Fruit fly (Drosophila melanogaster): Measurements from ENCODE around the gene CG43248.
A peak's percentile ranks its signal among the peaks of the same experiment; 100 is the strongest.

CG43248 gene

dm6 chr3L:15533402-15534129 is 2.3 kb upstream of the CG43248 start (continued):
- TF ChIP-seq svp (GFP tag): peak; percentile 97
- TF ChIP-seq fkh (GFP tag; optimal IDR thresholded peaks at IDR 0.05): no peak
- TF ChIP-seq Blimp-1 (GFP tag; optimal IDR thresholded peaks at IDR 0.05): peak; percentile 52
- TF ChIP-seq spab (GFP tag; optimal IDR thresholded peaks at IDR 0.05): peak; percentile 55
- peak; percentile 72 for TF ChIP-seq fd59A (GFP tag; optimal IDR thresholded peaks at IDR 0.05)
- TF ChIP-seq CG1621 (tag; optimal IDR thresholded peaks at IDR 0.05): peak; percentile 54
- peak; percentile 75 for TF ChIP-seq CG8119 (GFP tag; IDR thresholded peaks at IDR 0.05)
- TF ChIP-seq CG10669 (GFP tag; optimal IDR thresholded peaks at IDR 0.05): peak; percentile 63
- TF ChIP-seq eg (GFP tag; IDR thresholded peaks at IDR 0.05): peak; percentile 39; the same call in 2 of the 3 replicates
- peak; percentile 24; the same call in 1 of the 2 replicates for TF ChIP-seq Gug (GFP tag; IDR thresholded peaks at IDR 0.05)
- TF ChIP-seq pdm3 (GFP tag; optimal IDR thresholded peaks at IDR 0.05): peak; percentile 78
- no peak for TF ChIP-seq Hr38 (GFP tag; optimal IDR thresholded peaks at IDR 0.05)
- peak; percentile 40 for TF ChIP-seq Sox15 (GFP tag; optimal IDR thresholded peaks at IDR 0.05)
- peak; percentile 20 for TF ChIP-seq CG4318 (GFP tag; optimal IDR thresholded peaks at IDR 0.05)
- TF ChIP-seq Lpt (GFP tag; optimal IDR thresholded peaks at IDR 0.05): peak; percentile 64
- peak; percentile 88 for TF ChIP-seq Sox14 (GFP tag; optimal IDR thresholded peaks at IDR 0.05)
- peak; percentile 72 for TF ChIP-seq Hr4 (GFP tag; optimal IDR thresholded peaks at IDR 0.05)
- peak; percentile 64 for TF ChIP-seq acj6 (GFP tag; optimal IDR thresholded peaks at IDR 0.05)
- TF ChIP-seq esn (GFP tag; optimal IDR thresholded peaks at IDR 0.05): peak; percentile 87
- peak; percentile 53 for TF ChIP-seq CG34406 (GFP tag; optimal IDR thresholded peaks at IDR 0.05)

dm6 chr3L:15532368-15533030 is 1.2 kb upstream of the CG43248 start:
- TF ChIP-seq fd85E (GFP tag; optimal IDR thresholded peaks at IDR 0.05) (no peak), Gug (GFP tag; IDR thresholded peaks at IDR 0.05) (peak; percentile 58), CG6163 (GFP tag; IDR thresholded peaks at IDR 0.05) (peak; percentile 68), acj6 (GFP tag; optimal IDR thresholded peaks at IDR 0.05) (peak; percentile 1), CG8632 (GFP tag; optimal IDR thresholded peaks at IDR 0.05) (no peak), achi (GFP tag; optimal IDR thresholded peaks at IDR 0.05) (peak; percentile 11), Eip93F (GFP tag; optimal IDR thresholded peaks at IDR 0.05) (peak; percentile 34), CG8119 (GFP tag; IDR thresholded peaks at IDR 0.05) (peak; percentile 48; the same call in 2 of the 3 replicates), cyc (GFP tag; optimal IDR thresholded peaks at IDR 0.05) (peak; percentile 65), CG4318 (GFP tag; optimal IDR thresholded peaks at IDR 0.05) (peak; percentile 45), dsx (GFP tag; optimal IDR thresholded peaks at IDR 0.05; ENCODE audit: poor library complexity, severe bottlenecking) (peak; percentile 30), Hr38 (GFP tag; optimal IDR thresholded peaks at IDR 0.05) (no peak), CG9139 (GFP tag; optimal IDR thresholded peaks at IDR 0.05) (no peak), ss (GFP tag; optimal IDR thresholded peaks at IDR 0.05) (no peak), CG6276 (GFP tag; optimal IDR thresholded peaks at IDR 0.05) (peak; percentile 77), Sox15 (GFP tag; optimal IDR thresholded peaks at IDR 0.05) (no peak), CG34406 (GFP tag; optimal IDR thresholded peaks at IDR 0.05) (no peak), CG10669 (GFP tag; optimal IDR thresholded peaks at IDR 0.05) (peak; percentile 35), Sox14 (GFP tag; optimal IDR thresholded peaks at IDR 0.05) (peak; percentile 21), CG6854 (GFP tag; optimal IDR thresholded peaks at IDR 0.05) (peak; percentile 56), net (GFP tag; optimal IDR thresholded peaks at IDR 0.05) (no peak), CG8319 (GFP tag; optimal IDR thresholded peaks at IDR 0.05) (peak; percentile 3), Smox (GFP tag; optimal IDR thresholded peaks at IDR 0.05) (peak; percentile 42), CG3919 (GFP tag; optimal IDR thresholded peaks at IDR 0.05) (peak; percentile 66), topi (GFP tag; optimal IDR thresholded peaks at IDR 0.05) (peak; percentile 63), Met (GFP tag; optimal IDR thresholded peaks at IDR 0.05) (peak; percentile 63), CG10631 (GFP tag; optimal IDR thresholded peaks at IDR 0.05) (peak; percentile 49), CG3032 (tag; optimal IDR thresholded peaks at IDR 0.05) (peak; percentile 43), CG11294 (GFP tag; IDR thresholded peaks at IDR 0.05) (peak; percentile 52; the same call in 1 of the 2 replicates), Ets96B (tag; optimal IDR thresholded peaks at IDR 0.05) (peak; percentile 10), pdm3 (GFP tag; optimal IDR thresholded peaks at IDR 0.05) (peak; percentile 41), Eip78C (GFP tag) (peak; percentile 81), CG7368 (GFP tag; optimal IDR thresholded peaks at IDR 0.05) (no peak), lz (GFP tag; optimal IDR thresholded peaks at IDR 0.05) (peak; percentile 25), Eip75B (GFP tag; optimal IDR thresholded peaks at IDR 0.05) (peak; percentile 38), dac (GFP tag; optimal IDR thresholded peaks at IDR 0.05) (no peak), Hr4 (GFP tag; optimal IDR thresholded peaks at IDR 0.05) (peak; percentile 47)

All from whole organism, prepupa.